Fruit fly (Drosophila melanogaster): ENCODE results near the gene Strump.

Gene Strump

dm6 chr3L:16131264-16132066 lies 9.7 kb downstream of the Strump start, which contains the start of the genes Trs20 and elg1:
Trs20 (minus strand) TSS chr3L:16131632.
elg1 (plus strand) TSS chr3L:16132028.
- no peak for TF ChIP-seq CTCF (optimal IDR thresholded peaks at IDR 0.05)

- TF ChIP-seq CTCF (optimal IDR thresholded peaks at IDR 0.05) (no peak), CG8478 (optimal IDR thresholded peaks at IDR 0.05) (no peak)
Measured at dm6 chr3L:16132067-16132418, 10.2 kb downstream of the Strump start.

DNA sequence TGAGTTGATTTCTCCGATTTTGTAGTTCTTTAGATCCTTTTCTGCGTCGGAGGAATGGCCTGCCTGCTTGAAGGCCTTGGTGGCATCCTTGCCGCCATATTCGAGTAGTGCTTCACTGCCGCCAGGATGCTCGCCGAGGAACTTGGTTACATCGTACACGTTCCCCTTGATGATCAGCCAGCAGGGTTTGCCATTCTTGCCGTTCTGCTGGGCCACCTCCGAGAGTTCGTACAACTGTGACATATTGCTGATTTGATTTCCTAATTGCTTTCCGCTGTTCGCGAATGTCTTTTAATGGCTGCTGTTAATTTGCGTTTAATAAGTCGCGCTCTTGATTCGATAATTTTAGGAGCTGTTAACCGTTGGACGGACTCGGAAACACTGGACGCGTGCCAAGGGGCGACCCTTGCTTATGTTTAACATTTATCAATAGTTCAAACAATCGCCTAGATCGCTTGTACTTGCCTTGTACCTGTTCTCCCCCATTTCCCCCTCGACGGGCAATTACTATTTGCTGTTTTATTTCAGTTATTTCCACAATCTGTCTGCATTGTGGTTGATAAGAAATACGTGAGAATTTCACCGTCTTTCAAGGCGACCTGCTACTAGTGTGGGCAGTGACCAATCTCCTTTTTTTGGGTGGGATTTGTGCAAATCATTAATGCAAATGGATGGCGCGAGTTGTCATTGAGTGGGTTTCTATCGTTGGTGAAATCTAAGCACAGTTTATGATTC lies 15.2 kb downstream of the Strump start:
- no peak for TF ChIP-seq CTCF (optimal IDR thresholded peaks at IDR 0.05)
- no peak for TF ChIP-seq CG8478 (optimal IDR thresholded peaks at IDR 0.05)

DNA sequence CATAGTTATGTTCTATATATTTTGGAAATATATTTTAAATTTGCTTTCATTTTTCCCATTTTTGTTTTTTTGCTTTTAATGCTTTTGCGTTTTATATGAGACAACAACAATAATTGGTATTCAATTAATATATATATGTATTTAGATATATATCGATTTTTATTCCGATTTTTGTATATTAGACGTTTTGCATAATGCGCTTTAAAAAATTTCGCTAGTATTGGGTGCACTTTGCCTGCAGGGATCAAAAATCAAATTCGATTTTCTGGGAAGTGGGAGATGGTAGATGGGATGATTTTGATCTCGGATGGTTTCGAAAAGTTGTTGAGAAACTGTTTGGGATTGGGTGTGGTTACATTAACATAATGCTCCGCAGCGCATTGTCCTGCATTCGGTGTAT lies 16.0 kb downstream of the Strump start, which contains the start of gene CG5157:
Gene CG5157 (minus strand): TSS at position 101 of the 400 bp plus-strand sequence.
- TF ChIP-seq CTCF (optimal IDR thresholded peaks at IDR 0.05): no peak
- TF ChIP-seq CG8478 (optimal IDR thresholded peaks at IDR 0.05): no peak

dm6 chr3L:16139131-16139530 lies 17.3 kb downstream of the Strump start:
- TF ChIP-seq CG8478 (optimal IDR thresholded peaks at IDR 0.05): no peak
- no peak for TF ChIP-seq CTCF (optimal IDR thresholded peaks at IDR 0.05)

dm6 chr3L:16141556-16141955 lies 19.8 kb downstream of the Strump start:
- TF ChIP-seq CG8478 (optimal IDR thresholded peaks at IDR 0.05): no peak
- TF ChIP-seq CTCF (optimal IDR thresholded peaks at IDR 0.05): no peak

DNA sequence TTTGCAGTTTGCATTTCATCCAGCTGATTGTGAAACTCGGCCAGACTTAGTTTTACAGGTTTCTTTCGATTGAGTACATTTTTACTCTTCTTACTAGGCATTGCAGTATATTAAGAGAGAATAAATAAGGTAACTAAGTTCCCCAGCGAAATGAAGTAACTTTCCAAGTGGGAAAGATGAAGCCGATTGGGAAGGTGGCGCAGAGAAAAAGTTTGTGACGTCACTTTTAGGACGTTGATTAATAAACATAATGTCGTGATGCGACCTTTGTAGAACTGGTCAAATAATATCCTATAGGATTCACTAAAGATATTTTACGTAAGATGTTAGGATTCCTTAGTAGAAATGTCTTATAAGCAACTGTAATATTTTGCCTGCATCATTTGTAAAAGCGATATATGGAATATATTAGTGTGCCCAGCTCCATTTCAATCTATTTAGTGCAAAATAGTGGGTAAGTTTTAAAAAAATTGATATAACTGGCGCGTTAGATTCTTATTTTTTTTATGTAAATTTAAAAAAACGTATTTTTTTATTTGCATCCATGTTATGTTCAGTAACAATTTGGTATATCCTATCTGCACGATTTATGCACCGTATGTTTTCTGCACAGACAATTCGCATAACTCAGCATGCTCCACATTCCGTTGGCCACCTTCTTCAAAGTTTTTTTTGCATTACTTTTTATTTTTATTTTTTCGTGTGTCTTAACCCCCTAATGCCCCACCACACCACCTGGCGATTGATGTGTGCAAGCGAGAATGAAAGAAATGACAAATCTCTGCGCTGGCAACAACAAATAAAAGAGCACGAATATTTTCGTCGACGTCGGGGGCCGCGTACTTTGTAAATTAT lies 22.1 kb downstream of the Strump start, which contains the start of gene CG32152:
Gene CG32152 (minus strand): TSS at position 352 of the 855 bp plus-strand sequence.
- TF ChIP-seq CTCF (optimal IDR thresholded peaks at IDR 0.05) (no peak), CG8478 (optimal IDR thresholded peaks at IDR 0.05) (no peak)

dm6 chr3L:16145282-16145681 lies 23.5 kb downstream of the Strump start:
- no peak for TF ChIP-seq CG8478 (optimal IDR thresholded peaks at IDR 0.05)
- TF ChIP-seq CTCF (optimal IDR thresholded peaks at IDR 0.05): no peak

- TF ChIP-seq CTCF (optimal IDR thresholded peaks at IDR 0.05) (no peak), CG8478 (optimal IDR thresholded peaks at IDR 0.05) (no peak)
Measured at dm6 chr3L:16145931-16146538, 24.2 kb downstream of the Strump start.

- TF ChIP-seq CTCF (optimal IDR thresholded peaks at IDR 0.05) (no peak), CG8478 (optimal IDR thresholded peaks at IDR 0.05) (no peak)
Measured at dm6 chr3L:16146539-16146934, 24.7 kb downstream of the Strump start.

dm6 chr3L:16147325-16147724 lies 25.5 kb downstream of the Strump start:
- no peak for TF ChIP-seq CTCF (optimal IDR thresholded peaks at IDR 0.05)
- TF ChIP-seq CG8478 (optimal IDR thresholded peaks at IDR 0.05): no peak

DNA sequence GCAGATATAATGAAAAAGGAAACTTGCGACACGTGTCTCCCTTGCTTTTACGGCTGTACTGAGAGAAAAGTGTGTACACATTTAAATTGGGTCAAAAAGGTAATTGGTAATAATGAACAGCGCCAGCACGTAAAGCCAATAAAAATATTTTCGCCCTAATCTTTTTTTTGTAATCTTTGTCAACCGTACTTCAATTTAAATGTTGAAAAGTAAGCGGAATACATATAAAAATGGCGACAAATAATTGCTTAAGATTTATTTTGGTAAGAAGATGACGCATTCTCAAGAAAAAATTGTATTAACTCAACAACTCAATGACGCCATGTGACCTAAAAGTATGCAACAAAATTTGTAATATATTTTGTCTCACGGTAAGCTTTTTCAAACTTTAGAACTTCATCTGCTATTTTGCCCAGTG lies 26.0 kb downstream of the Strump start:
- no peak for TF ChIP-seq CTCF (optimal IDR thresholded peaks at IDR 0.05)
- no peak for TF ChIP-seq CG8478 (optimal IDR thresholded peaks at IDR 0.05)

DNA sequence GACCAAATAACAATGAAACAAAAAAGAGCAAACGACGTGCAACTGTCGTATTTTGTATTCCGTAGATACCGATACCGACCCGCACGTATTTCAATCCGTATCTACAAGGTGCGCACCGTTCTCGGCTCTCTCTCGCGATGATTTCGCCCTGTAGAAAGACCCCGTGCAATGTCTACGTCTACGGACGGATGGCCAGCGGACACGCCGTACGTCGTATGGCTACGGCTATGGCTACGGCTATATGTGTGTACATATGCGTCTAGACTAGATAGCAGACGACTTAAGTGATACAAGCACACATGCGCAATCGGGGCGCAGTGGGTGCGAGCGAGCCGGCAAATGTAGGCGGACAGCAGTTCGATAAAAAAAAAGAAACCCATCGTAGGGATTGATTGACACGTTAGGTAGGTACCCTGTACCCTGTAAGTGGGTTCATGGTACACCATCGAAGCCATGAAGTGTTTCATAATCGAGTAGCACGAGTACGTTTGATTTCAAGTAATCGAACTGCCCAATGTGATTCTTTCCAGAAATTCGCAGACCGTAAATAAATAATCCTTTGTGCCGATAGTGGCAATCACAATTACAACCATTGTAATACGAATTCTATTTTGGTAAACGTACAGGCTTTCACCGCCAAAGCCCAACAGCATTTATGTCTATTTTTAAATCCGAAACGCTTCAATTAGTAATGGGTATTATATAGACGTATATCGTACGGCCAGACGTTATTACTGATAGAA lies 27.8 kb downstream of the Strump start:
- TF ChIP-seq CTCF (optimal IDR thresholded peaks at IDR 0.05) (no peak), CG8478 (optimal IDR thresholded peaks at IDR 0.05) (no peak)

DNA sequence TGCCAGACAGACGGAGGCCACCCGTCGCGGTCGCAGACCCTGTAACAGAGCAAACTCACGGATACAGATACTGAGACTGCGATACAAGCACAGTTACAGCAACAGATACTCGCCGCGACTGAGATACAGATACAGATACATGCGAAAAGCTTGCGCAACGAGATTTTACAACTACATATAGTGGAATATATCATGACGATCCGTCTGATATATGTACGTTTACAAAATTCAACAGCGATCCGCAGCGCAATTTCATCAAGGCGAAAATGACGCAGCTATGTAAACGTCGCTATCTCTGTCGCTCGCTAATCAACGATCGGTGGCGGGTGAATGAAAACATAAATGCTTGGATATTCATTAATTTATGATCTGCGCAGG lies 28.3 kb downstream of the Strump start:
- TF ChIP-seq CTCF (optimal IDR thresholded peaks at IDR 0.05) (no peak), CG8478 (optimal IDR thresholded peaks at IDR 0.05) (no peak)

All from S2 (cell line).